Fruit fly (Drosophila melanogaster) whole organism, embryonic: ENCODE data around the gene h-cup.

ENCODE experiments used
- CG1233 ChIP-seq: fragments of 200-800 bp; sonication (Bioruptor generic); optimal IDR thresholded peaks from 4 replicates; lab custom pipeline; 2018; ENCODE audit warnings: missing biosample characterization, mild to moderate bottlenecking, missing genetic modification characterization
- CG13624 ChIP-seq: fragments of 200-800 bp; sonication (Bioruptor generic); optimal IDR thresholded peaks from 2 replicates; lab custom pipeline; 2016; ENCODE audit warnings: missing biosample characterization, missing genetic modification characterization
- CG14441 ChIP-seq: fragments of 200-800 bp; sonication (Bioruptor generic); IDR thresholded peaks from 2 replicates; pipeline ENCODE4 v1.3.6; 2022; ENCODE audit warnings: missing biosample characterization, missing genetic modification characterization
- CG14667 ChIP-seq: fragments of 200-800 bp; sonication (Bioruptor generic); IDR thresholded peaks from 2 replicates; pipeline ENCODE4 v1.3.6; 2022; ENCODE audit warnings: missing biosample characterization, missing genetic modification characterization
- CG15011 ChIP-seq: fragments of 200-800 bp; sonication (Bioruptor generic); optimal IDR thresholded peaks from 3 replicates; lab custom pipeline; 2018; ENCODE audit warnings: missing biosample characterization, mild to moderate bottlenecking, missing genetic modification characterization
- CG16863 ChIP-seq: fragments of 200-800 bp; sonication (Bioruptor generic); optimal IDR thresholded peaks from 3 replicates; lab custom pipeline; 2016; ENCODE audit warnings: missing biosample characterization, missing genetic modification characterization
- CG17361 ChIP-seq: fragments of 200-800 bp; sonication (Bioruptor generic); IDR thresholded peaks from 3 replicates; pipeline ENCODE4 v1.3.6; 2022; ENCODE audit warnings: missing biosample characterization, missing genetic modification characterization
- CG1832 ChIP-seq: fragments of 200-800 bp; sonication (Bioruptor generic); optimal IDR thresholded peaks from 2 replicates; lab custom pipeline; 2017; ENCODE audit warnings: missing biosample characterization, mild to moderate bottlenecking, missing genetic modification characterization, inconsistent platforms
- CG2116 ChIP-seq: fragments of 200-800 bp; sonication (Bioruptor generic); optimal IDR thresholded peaks from 3 replicates; lab custom pipeline; 2018; ENCODE audit warnings: missing biosample characterization, mild to moderate bottlenecking, missing genetic modification characterization
- CG2199 ChIP-seq: fragments of 200-800 bp; sonication (Bioruptor generic); IDR thresholded peaks from 3 replicates; pipeline ENCODE4 v1.3.6; 2022; ENCODE audit warnings: missing biosample characterization, missing genetic modification characterization
- CG2678 ChIP-seq: fragments of 200-800 bp; sonication (Bioruptor generic); optimal IDR thresholded peaks from 3 replicates; lab custom pipeline; 2019; ENCODE audit warnings: missing biosample characterization, mild to moderate bottlenecking, missing genetic modification characterization, moderate library complexity
- CG30403 ChIP-seq: fragments of 200-800 bp; sonication (Bioruptor generic); optimal IDR thresholded peaks from 3 replicates; lab custom pipeline; 2016; ENCODE audit warnings: missing biosample characterization, missing genetic modification characterization
- CG34376 ChIP-seq: fragments of 200-800 bp; sonication (Bioruptor generic); optimal IDR thresholded peaks from 2 replicates; lab custom pipeline; 2018; ENCODE audit warnings: missing biosample characterization, mild to moderate bottlenecking, missing genetic modification characterization
- CG7357 ChIP-seq: fragments of 200-800 bp; sonication (Bioruptor generic); IDR thresholded peaks from 3 replicates; pipeline ENCODE4 v1.3.6; 2022; ENCODE audit warnings: missing biosample characterization, missing genetic modification characterization
- CG7745 ChIP-seq: fragments of 200-800 bp; sonication (Bioruptor generic); optimal IDR thresholded peaks from 2 replicates; lab custom pipeline; 2018; ENCODE audit warnings: missing biosample characterization, mild to moderate bottlenecking, missing genetic modification characterization, moderate library complexity
- CG7928 ChIP-seq: fragments of 200-800 bp; sonication (Bioruptor generic); optimal IDR thresholded peaks from 2 replicates; lab custom pipeline; 2017; ENCODE audit warnings: missing biosample characterization, mild to moderate bottlenecking, missing genetic modification characterization
- CG7963 ChIP-seq: fragments of 200-800 bp; sonication (Bioruptor generic); IDR thresholded peaks from 3 replicates; pipeline ENCODE4 v1.3.6; 2022; ENCODE audit warnings: missing biosample characterization, missing genetic modification characterization; ENCODE audit not compliant: partially characterized antibody
- CG8924 ChIP-seq: fragments of 200-800 bp; optimal IDR thresholded peaks from 3 replicates; lab custom pipeline; 2019; ENCODE audit warnings: missing biosample characterization, mild to moderate bottlenecking, missing genetic modification characterization, moderate library complexity
- CG9727 ChIP-seq: fragments of 200-800 bp; sonication (Bioruptor generic); optimal IDR thresholded peaks from 3 replicates; lab custom pipeline; 2017; ENCODE audit warnings: missing biosample characterization, mild to moderate bottlenecking, missing genetic modification characterization
- CG9876 ChIP-seq: fragments of 200-800 bp; sonication (Bioruptor generic); optimal IDR thresholded peaks from 2 replicates; lab custom pipeline; 2016; ENCODE audit warnings: missing biosample characterization, missing genetic modification characterization
- Dad ChIP-seq: fragments of 200-800 bp; sonication (Bioruptor generic); optimal IDR thresholded peaks from 3 replicates; lab custom pipeline; 2016; ENCODE audit warnings: missing biosample characterization, missing genetic modification characterization
- Dip2 ChIP-seq: fragments of 200-800 bp; sonication (Bioruptor generic); IDR thresholded peaks from 2 replicates; pipeline ENCODE4 v1.3.6; 2022; ENCODE audit warnings: missing biosample characterization, missing genetic modification characterization
- Drgx ChIP-seq: fragments of 200-800 bp; sonication (Bioruptor generic); IDR thresholded peaks from 2 replicates; pipeline ENCODE4 v1.3.6; 2022; ENCODE audit warnings: missing biosample characterization, missing genetic modification characterization
- H15 ChIP-seq: fragments of 200-800 bp; sonication (Bioruptor generic); IDR thresholded peaks from 3 replicates; pipeline ENCODE4 v1.3.6; 2022; ENCODE audit warnings: missing biosample characterization, missing genetic modification characterization
- HLHmδ ChIP-seq: fragments of 200-800 bp; sonication (Bioruptor generic); optimal IDR thresholded peaks from 2 replicates; lab custom pipeline; 2018; ENCODE audit warnings: missing biosample characterization, mild to moderate bottlenecking, missing genetic modification characterization, moderate library complexity
- Lim3 ChIP-seq: fragments of 200-800 bp; sonication (Bioruptor generic); IDR thresholded peaks from 2 replicates; pipeline ENCODE4 v1.3.6; 2022; ENCODE audit warnings: missing biosample characterization, missing genetic modification characterization
- Lpt ChIP-seq: fragments of >200 bp; optimal IDR thresholded peaks from 2 replicates; lab custom pipeline; 2018; ENCODE audit warnings: missing biosample characterization, missing genetic modification characterization
- Med ChIP-seq: fragments of 200-800 bp; sonication (Bioruptor generic); peaks from one replicate; lab custom pipeline; 2016; ENCODE audit warnings: missing biosample characterization, missing genetic modification characterization, mild to moderate bottlenecking, inconsistent platforms, moderate library complexity
- Opbp ChIP-seq: fragments of 200-800 bp; sonication (Bioruptor generic); IDR thresholded peaks from 3 replicates; pipeline ENCODE4 v1.3.6; 2022; ENCODE audit warnings: missing biosample characterization, missing genetic modification characterization; ENCODE audit not compliant: partially characterized antibody
- Six4 ChIP-seq: fragments of 200-800 bp; sonication (Bioruptor generic); optimal IDR thresholded peaks from 2 replicates; lab custom pipeline; 2016; ENCODE audit warnings: missing biosample characterization, missing genetic modification characterization
- Sry-δ ChIP-seq: fragments of 200-800 bp; sonication (Bioruptor generic); optimal IDR thresholded peaks from 2 replicates; lab custom pipeline; 2016; ENCODE audit warnings: missing biosample characterization, missing genetic modification characterization
- Tbp ChIP-seq: fragments of >200 bp; optimal IDR thresholded peaks from 2 replicates; lab custom pipeline; 2018; ENCODE audit warnings: missing biosample characterization, missing genetic modification characterization
- ab ChIP-seq: fragments of 200-800 bp; sonication (Bioruptor generic); optimal IDR thresholded peaks from 2 replicates; lab custom pipeline; 2016; ENCODE audit warnings: missing biosample characterization, missing genetic modification characterization
- btn ChIP-seq: fragments of 200-800 bp; sonication (Bioruptor generic); optimal IDR thresholded peaks from 2 replicates; lab custom pipeline; 2016; ENCODE audit warnings: missing biosample characterization, missing genetic modification characterization
- cato ChIP-seq: fragments of 200-800 bp; sonication (Bioruptor generic); optimal IDR thresholded peaks from 2 replicates; lab custom pipeline; 2016; ENCODE audit warnings: missing biosample characterization, missing genetic modification characterization, borderline replicate concordance
- cg ChIP-seq: fragments of 200-800 bp; sonication (Bioruptor generic); optimal IDR thresholded peaks from 3 replicates; lab custom pipeline; 2019; ENCODE audit warnings: missing biosample characterization, mild to moderate bottlenecking, missing genetic modification characterization, moderate library complexity
- dimm ChIP-seq: fragments of 200-800 bp; sonication (Bioruptor generic); IDR thresholded peaks from 2 replicates; pipeline ENCODE4 v1.3.6; 2022; ENCODE audit warnings: missing biosample characterization, missing genetic modification characterization
- esg ChIP-seq: fragments of 200-800 bp; sonication (Bioruptor generic); conservative IDR thresholded peaks from 2 replicates; pipeline ENCODE4 v1.3.6; 2022; ENCODE audit warnings: missing biosample characterization, missing genetic modification characterization
- fd3F ChIP-seq: fragments of 200-800 bp; sonication (Bioruptor generic); optimal IDR thresholded peaks from 2 replicates; lab custom pipeline; 2018; ENCODE audit warnings: missing biosample characterization, mild to moderate bottlenecking, missing genetic modification characterization, moderate library complexity
- fd96Cb ChIP-seq: fragments of 200-800 bp; sonication (Bioruptor generic); optimal IDR thresholded peaks from 2 replicates; lab custom pipeline; 2018; ENCODE audit warnings: missing biosample characterization, mild to moderate bottlenecking, missing genetic modification characterization, moderate library complexity
- maf-S ChIP-seq: fragments of 200-800 bp; sonication (Bioruptor generic); optimal IDR thresholded peaks from 2 replicates; lab custom pipeline; 2016; ENCODE audit warnings: missing biosample characterization, missing genetic modification characterization
- oc ChIP-seq: fragments of 200-800 bp; sonication (Bioruptor generic); optimal IDR thresholded peaks from 2 replicates; lab custom pipeline; 2018; ENCODE audit warnings: missing biosample characterization, mild to moderate bottlenecking, missing genetic modification characterization, moderate library complexity
- onecut ChIP-seq: fragments of 200-800 bp; sonication (Bioruptor generic); IDR thresholded peaks from 2 replicates; pipeline ENCODE4 v1.3.6; 2022; ENCODE audit warnings: missing biosample characterization, missing genetic modification characterization
- peb ChIP-seq: fragments of 200-800 bp; sonication (Bioruptor generic); IDR thresholded peaks from 2 replicates; pipeline ENCODE4 v1.3.6; 2022; ENCODE audit warnings: missing biosample characterization, missing genetic modification characterization
- pros ChIP-seq: fragments of 200-800 bp; sonication (Bioruptor generic); optimal IDR thresholded peaks from 3 replicates; lab custom pipeline; 2019; ENCODE audit warnings: missing biosample characterization, mild to moderate bottlenecking, missing genetic modification characterization, moderate library complexity
- pum ChIP-seq: fragments of 200-800 bp; sonication (Bioruptor generic); optimal IDR thresholded peaks from 2 replicates; lab custom pipeline; 2016; ENCODE audit warnings: missing biosample characterization, missing genetic modification characterization
- sisA ChIP-seq: fragments of 200-800 bp; sonication (Bioruptor generic); IDR thresholded peaks from 2 replicates; pipeline ENCODE4 v1.3.6; 2022; ENCODE audit warnings: missing biosample characterization, missing genetic modification characterization
- sna ChIP-seq: fragments of 200-800 bp; sonication (Bioruptor generic); IDR thresholded peaks from 2 replicates; pipeline ENCODE4 v1.3.6; 2022; ENCODE audit warnings: missing biosample characterization, missing genetic modification characterization; ENCODE audit not compliant: partially characterized antibody
- ssp ChIP-seq: fragments of 200-800 bp; sonication (Bioruptor generic); IDR thresholded peaks from 2 replicates; pipeline ENCODE4 v1.3.6; 2022; ENCODE audit warnings: missing biosample characterization, missing genetic modification characterization
- twi ChIP-seq: fragments of 200-800 bp; optimal IDR thresholded peaks from 2 replicates; lab custom pipeline; 2019; ENCODE audit warnings: missing biosample characterization, mild to moderate bottlenecking, missing genetic modification characterization, moderate library complexity
- z ChIP-seq: fragments of 200-800 bp; sonication (Bioruptor generic); IDR thresholded peaks from 3 replicates; pipeline ENCODE4 v1.3.6; 2022; ENCODE audit warnings: missing biosample characterization, missing genetic modification characterization

h-cup gene

DNA sequence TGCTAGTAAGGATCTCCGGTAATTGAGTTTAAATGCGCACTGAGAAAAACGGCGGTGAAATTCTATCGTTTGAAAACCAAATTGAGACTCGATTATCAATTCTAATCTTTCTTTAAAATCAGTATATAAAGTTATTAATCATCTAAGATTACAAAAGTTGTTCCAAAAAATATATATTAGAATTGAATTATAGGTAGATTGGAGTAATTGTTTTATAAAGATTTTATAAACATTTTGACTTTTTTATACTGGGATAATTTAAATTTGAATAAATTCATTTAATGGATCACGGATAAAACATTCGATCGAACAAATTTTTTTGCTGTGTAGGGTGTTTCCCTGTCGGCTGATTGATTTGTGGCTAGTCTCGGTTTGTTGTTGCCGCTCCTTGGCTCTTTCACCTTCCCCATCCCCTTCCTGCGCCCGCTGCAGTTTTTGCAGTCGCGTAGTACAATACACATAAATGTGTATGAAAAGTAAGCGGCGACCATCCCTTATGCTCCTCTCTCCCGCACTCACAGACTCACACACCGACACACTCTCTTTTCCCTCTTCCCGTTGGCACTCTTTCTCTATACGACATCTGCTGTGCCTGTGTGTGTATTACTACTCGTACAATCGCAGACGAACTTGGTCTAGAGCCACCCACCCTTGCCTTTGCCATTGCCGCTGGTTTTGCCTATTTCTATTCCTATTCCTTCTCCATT lies 36.2 kb upstream of the h-cup start (continued):
- no peak for TF ChIP-seq Sry-δ (GFP tag; lab: Kevin White, UChicago)
- peak; percentile 48 for TF ChIP-seq twi (tag; lab: Kevin White, UChicago)
- TF ChIP-seq sna (GFP tag; lab: Robert Waterston, UW), result no peak
- TF ChIP-seq oc (tag; lab: Kevin White, UChicago), result no peak
- TF ChIP-seq Six4 (GFP tag; lab: Kevin White, UChicago), result peak; percentile 66
- no peak for TF ChIP-seq Opbp
- no peak for TF ChIP-seq Lpt (GFP tag; lab: Kevin White, UChicago)
- TF ChIP-seq Drgx, result no peak
- no peak for TF ChIP-seq Tbp (GFP tag; lab: Kevin White, UChicago)
- peak; percentile 79 for TF ChIP-seq cg (GFP tag; lab: Kevin White, UChicago)
- no peak for TF ChIP-seq peb
- TF ChIP-seq Dip2 (GFP tag; lab: Robert Waterston, UW), result no peak
- no peak for TF ChIP-seq Dad (GFP tag; lab: Kevin White, UChicago)
- peak; percentile 17; the same call in 1 of the 2 replicates for TF ChIP-seq ssp
- TF ChIP-seq btn (GFP tag; lab: Kevin White, UChicago), result no peak
- TF ChIP-seq onecut (GFP tag; lab: Robert Waterston, UW), result peak; percentile 43
- peak; percentile 87 for TF ChIP-seq CG30403 (GFP tag; lab: Kevin White, UChicago)
- peak; percentile 66 for TF ChIP-seq CG1233 (GFP tag; lab: Kevin White, UChicago)
- peak; percentile 94 for TF ChIP-seq CG9727
- peak; percentile 86 for TF ChIP-seq CG2678
- TF ChIP-seq CG7745 (tag; lab: Kevin White, UChicago), result no peak
- no peak for TF ChIP-seq CG7357 (GFP tag; lab: Robert Waterston, UW)
- TF ChIP-seq CG15011, result peak; percentile 58
- TF ChIP-seq Lim3 (GFP tag; lab: Robert Waterston, UW), result no peak
- TF ChIP-seq CG2116, result peak; percentile 50
- TF ChIP-seq CG1832 (GFP tag; lab: Kevin White, UChicago), result no peak
- peak; percentile 31; the same call in 1 of the 2 replicates for TF ChIP-seq esg (GFP tag; lab: Robert Waterston, UW)
- peak; percentile 23; the same call in 1 of the 3 replicates for TF ChIP-seq CG2199 (GFP tag; lab: Robert Waterston, UW)
- no peak for TF ChIP-seq cato (GFP tag; lab: Kevin White, UChicago)
- no peak for TF ChIP-seq CG9876
- no peak for TF ChIP-seq pum
- TF ChIP-seq maf-S (GFP tag; lab: Kevin White, UChicago), result no peak
- no peak for TF ChIP-seq CG7928 (GFP tag; lab: Kevin White, UChicago)
- no peak for TF ChIP-seq CG16863 (GFP tag; lab: Kevin White, UChicago)
- no peak for TF ChIP-seq ab (GFP tag; lab: Kevin White, UChicago)
- no peak for TF ChIP-seq HLHmδ (GFP tag; lab: Kevin White, UChicago)
- peak; percentile 89 for TF ChIP-seq CG8924 (tag; lab: Kevin White, UChicago)
- TF ChIP-seq CG7963 (GFP tag; lab: Robert Waterston, UW), result no peak
- TF ChIP-seq CG13624 (GFP tag; lab: Kevin White, UChicago), result no peak
- TF ChIP-seq CG34376 (GFP tag; lab: Kevin White, UChicago), result no peak
- no peak for TF ChIP-seq dimm
- peak; percentile 94 for TF ChIP-seq CG17361 (GFP tag; lab: Robert Waterston, UW)
- TF ChIP-seq CG14667, result no peak
- TF ChIP-seq z (GFP tag; lab: Robert Waterston, UW), result no peak
- TF ChIP-seq pros, result peak; percentile 96
- TF ChIP-seq fd3F (GFP tag; lab: Kevin White, UChicago), result no peak
- TF ChIP-seq H15 (GFP tag; lab: Robert Waterston, UW), result no peak
- TF ChIP-seq fd96Cb (tag; lab: Kevin White, UChicago), result peak; percentile 75
- peak; percentile 49; the same call in 1 of the 2 replicates for TF ChIP-seq sisA (GFP tag; lab: Robert Waterston, UW)
- TF ChIP-seq Med (GFP tag; lab: Kevin White, UChicago), result peak; percentile 52
- TF ChIP-seq CG14441 (GFP tag; lab: Robert Waterston, UW), result no peak
